Fruit fly (Drosophila melanogaster): Measurements from ENCODE around the gene comt.

dm6 chrX:13305323-13305722 lies 46.5 kb downstream of the comt start:
- no peak for TF ChIP-seq CG1620 (GFP tag; optimal IDR thresholded peaks at IDR 0.05)
- TF ChIP-seq tj (GFP tag; optimal IDR thresholded peaks at IDR 0.05), result peak; percentile 21
- no peak for TF ChIP-seq kay (GFP tag; ENCODE audit: borderline replicate concordance)
- no peak for TF ChIP-seq Clk (GFP tag; optimal IDR thresholded peaks at IDR 0.05)

Measured in whole organism, adult.